Fruit fly (Drosophila melanogaster): Measurements from ENCODE around the gene CG31917.

- no peak for TF ChIP-seq dmrt99B (tag; optimal IDR thresholded peaks at IDR 0.05)
- no peak for TF ChIP-seq CG15269 (tag; optimal IDR thresholded peaks at IDR 0.05)
- TF ChIP-seq Meics (GFP tag; optimal IDR thresholded peaks at IDR 0.05) = no peak
- no peak for TF ChIP-seq Camta (GFP tag; optimal IDR thresholded peaks at IDR 0.05)
- TF ChIP-seq Poxn (GFP tag; IDR thresholded peaks at IDR 0.05) = no peak
- TF ChIP-seq abd-A (tag; optimal IDR thresholded peaks at IDR 0.05) = no peak
Observed at dm6 chr2L:4995010-4995836, 15.4 kb downstream of the CG31917 start.

Data from whole organism, embryonic.